Worm (Caenorhabditis elegans) whole organism, early embryonic: Measurements from ENCODE around the gene F31B9.3.

Source experiments
- B0310.2 ChIP-seq: sonication (generic microtip); optimal IDR thresholded peaks from 2 replicates; lab custom pipeline; 2016; ENCODE audit warnings: mild to moderate bottlenecking, missing genetic modification characterization, missing compliant biosample characterization
- F13C5.2 ChIP-seq: sonication (generic microtip); optimal IDR thresholded peaks from 2 replicates; lab custom pipeline; 2017; ENCODE audit warnings: mild to moderate bottlenecking, missing genetic modification characterization, inconsistent platforms, missing compliant biosample characterization
- aly-1 ChIP-seq: sonication (generic microtip); optimal IDR thresholded peaks from 2 replicates; lab custom pipeline; 2016; ENCODE audit warnings: missing genetic modification characterization, missing compliant biosample characterization
- ama-1 ChIP-seq: fragments of 150-350 bp; optimal IDR thresholded peaks from 2 replicates; lab custom pipeline; 2014
- ceh-13 ChIP-seq: fragments of 200-800 bp; sonication (Bioruptor generic); optimal IDR thresholded peaks from 2 replicates; lab custom pipeline; 2018; ENCODE audit warnings: mild to moderate bottlenecking, missing genetic modification characterization, missing compliant biosample characterization
- ceh-36 ChIP-seq: sonication (generic microtip); optimal IDR thresholded peaks from 2 replicates; lab custom pipeline; 2016; ENCODE audit warnings: missing genetic modification characterization, inconsistent platforms, missing compliant biosample characterization
- ets-7 ChIP-seq: sonication (generic microtip); optimal IDR thresholded peaks from 2 replicates; lab custom pipeline; 2016; ENCODE audit warnings: missing genotype, missing genetic modification characterization, missing compliant biosample characterization
- flt-1 ChIP-seq: fragments of 200-800 bp; sonication (Bioruptor generic); IDR thresholded peaks from 2 replicates; pipeline ENCODE4 v1.3.6; 2022; ENCODE audit warnings: missing genetic modification characterization, missing compliant biosample characterization
- hmbx-1 ChIP-seq: sonication (generic microtip); optimal IDR thresholded peaks from 2 replicates; lab custom pipeline; 2016; ENCODE audit warnings: mild to moderate bottlenecking, missing genetic modification characterization, missing compliant biosample characterization
- hmg-4 ChIP-seq: fragments of 200-800 bp; sonication (Bioruptor generic); optimal IDR thresholded peaks from 2 replicates; lab custom pipeline; 2018; ENCODE audit warnings: mild to moderate bottlenecking, missing genetic modification characterization, missing compliant biosample characterization
- hnd-1 ChIP-seq: sonication (generic microtip); optimal IDR thresholded peaks from 2 replicates; lab custom pipeline; 2016; ENCODE audit warnings: missing genetic modification characterization, missing compliant biosample characterization
- pes-1 ChIP-seq: fragments of 200-800 bp; sonication (Bioruptor generic); IDR thresholded peaks from 2 replicates; pipeline ENCODE4 v1.3.6; 2022; ENCODE audit warnings: missing genetic modification reagents, missing genetic modification characterization, missing compliant biosample characterization
- scrt-1 ChIP-seq: fragments of 200-800 bp; sonication (Bioruptor generic); IDR thresholded peaks from 2 replicates; pipeline ENCODE4 v1.3.6; 2022; ENCODE audit warnings: missing genetic modification characterization, missing compliant biosample characterization
- sea-1 ChIP-seq: fragments of 200-800 bp; sonication (Bioruptor generic); conservative IDR thresholded peaks from 2 replicates; pipeline ENCODE4 v1.3.6; 2022; ENCODE audit warnings: missing genetic modification characterization, missing compliant biosample characterization
- tbx-11 ChIP-seq: fragments of 200-800 bp; sonication (Bioruptor generic); IDR thresholded peaks from 2 replicates; pipeline ENCODE4 v1.3.6; 2022; ENCODE audit warnings: missing genetic modification characterization, missing compliant biosample characterization
- tbx-37 ChIP-seq: fragments of 200-800 bp; sonication (Bioruptor generic); conservative IDR thresholded peaks from 2 replicates; pipeline ENCODE4 v1.3.6; 2022; ENCODE audit warnings: missing genetic modification reagents, missing genetic modification characterization, missing compliant biosample characterization
- tra-4 ChIP-seq: sonication (generic microtip); optimal IDR thresholded peaks from 2 replicates; lab custom pipeline; 2017; ENCODE audit warnings: missing genetic modification characterization, missing compliant biosample characterization

Gene F31B9.3

DNA sequence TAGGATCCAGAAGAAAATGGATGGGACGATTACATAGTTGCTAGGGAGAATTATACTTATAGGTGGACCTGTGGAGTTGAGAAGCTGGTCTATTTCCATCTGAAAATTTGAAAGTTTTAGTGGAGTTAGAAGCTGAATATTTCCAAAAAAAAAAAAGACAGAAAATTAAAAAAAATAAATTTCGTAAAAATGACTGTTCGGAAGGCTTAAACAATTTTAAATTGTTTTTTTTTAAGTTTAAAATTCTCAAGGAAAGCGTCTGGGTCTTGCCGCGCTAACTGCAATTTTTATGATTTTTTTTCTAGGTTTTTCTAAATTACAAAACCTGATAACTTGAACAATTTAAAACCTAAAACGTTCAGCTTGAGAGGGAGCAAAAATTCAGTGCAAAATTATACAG lies 15.7 kb downstream of the F31B9.3 start, which contains the start of gene mrp-3:
Gene mrp-3, minus strand, starts transcription at position 101 of the 400 bp plus-strand sequence.
- TF ChIP-seq hmbx-1 = no peak
- no peak for TF ChIP-seq ama-1 (lab: Kevin White, UChicago)
- no peak for TF ChIP-seq ets-7 (tag; lab: Kevin White, UChicago)
- TF ChIP-seq sea-1 (GFP tag; lab: Robert Waterston, UW) = no peak
- TF ChIP-seq ceh-36 (tag; lab: Kevin White, UChicago) = no peak
- TF ChIP-seq F13C5.2 (tag; lab: Kevin White, UChicago) = no peak
- no peak for TF ChIP-seq tra-4 (tag; lab: Kevin White, UChicago)
- TF ChIP-seq hnd-1 (tag; lab: Kevin White, UChicago) = no peak
- no peak for TF ChIP-seq flt-1 (GFP tag; lab: Robert Waterston, UW)
- no peak for TF ChIP-seq tbx-37 (GFP tag; lab: Robert Waterston, UW)

- TF ChIP-seq hmbx-1 (no peak), aly-1 (tag; lab: Kevin White, UChicago) (no peak), ceh-13 (GFP tag; lab: Kevin White, UChicago) (no peak), ama-1 (lab: Kevin White, UChicago) (no peak), flt-1 (GFP tag; lab: Robert Waterston, UW) (no peak), hnd-1 (tag; lab: Kevin White, UChicago) (no peak), scrt-1 (GFP tag; lab: Robert Waterston, UW) (no peak), hmg-4 (GFP tag; lab: Kevin White, UChicago) (no peak), F13C5.2 (tag; lab: Kevin White, UChicago) (no peak), tbx-37 (GFP tag; lab: Robert Waterston, UW) (no peak), pes-1 (GFP tag; lab: Robert Waterston, UW) (no peak), B0310.2 (tag; lab: Kevin White, UChicago) (no peak), tra-4 (tag; lab: Kevin White, UChicago) (no peak)
These were observed 16.3 kb downstream of the F31B9.3 start for ce11 chrX:15939759-15940334.

DNA sequence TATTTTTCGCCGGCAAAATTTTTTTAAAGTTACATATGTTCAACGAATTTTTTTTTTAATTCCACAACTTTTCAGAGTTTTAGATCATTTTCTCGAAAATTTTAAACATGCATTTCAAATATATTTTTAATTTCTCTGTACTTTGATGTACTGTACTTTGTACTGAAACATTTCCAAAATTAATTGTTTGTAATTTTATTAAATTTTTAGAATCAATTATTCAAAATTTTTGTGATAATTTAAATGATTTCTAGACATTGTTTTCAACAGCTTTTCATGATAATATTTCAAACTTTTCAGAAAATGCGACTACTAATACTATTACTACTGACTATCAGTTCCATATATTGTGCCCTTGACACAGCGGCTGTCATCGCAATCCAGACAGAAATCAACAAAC lies 20.2 kb downstream of the F31B9.3 start, which contains the start of gene mec-5:
Gene mec-5, plus strand, starts transcription at position 301 of the 400 bp plus-strand sequence.
- TF ChIP-seq hnd-1 (tag; lab: Kevin White, UChicago) (no peak), tra-4 (tag; lab: Kevin White, UChicago) (no peak), aly-1 (tag; lab: Kevin White, UChicago) (no peak), flt-1 (GFP tag; lab: Robert Waterston, UW) (no peak), hmbx-1 (no peak), hmg-4 (GFP tag; lab: Kevin White, UChicago) (no peak), F13C5.2 (tag; lab: Kevin White, UChicago) (no peak), ceh-13 (GFP tag; lab: Kevin White, UChicago) (no peak), ama-1 (lab: Kevin White, UChicago) (no peak), tbx-37 (GFP tag; lab: Robert Waterston, UW) (no peak), ets-7 (tag; lab: Kevin White, UChicago) (no peak), tbx-11 (GFP tag; lab: Robert Waterston, UW) (no peak), scrt-1 (GFP tag; lab: Robert Waterston, UW) (no peak), B0310.2 (tag; lab: Kevin White, UChicago) (no peak), pes-1 (GFP tag; lab: Robert Waterston, UW) (no peak), ceh-36 (tag; lab: Kevin White, UChicago) (no peak), sea-1 (GFP tag; lab: Robert Waterston, UW) (no peak)

- TF ChIP-seq tbx-37 (GFP tag; lab: Robert Waterston, UW) = no peak
- no peak for TF ChIP-seq ceh-13 (GFP tag; lab: Kevin White, UChicago)
- TF ChIP-seq hmg-4 (GFP tag; lab: Kevin White, UChicago) = no peak
- TF ChIP-seq hmbx-1 = no peak
- TF ChIP-seq B0310.2 (tag; lab: Kevin White, UChicago) = no peak
- no peak for TF ChIP-seq tra-4 (tag; lab: Kevin White, UChicago)
- TF ChIP-seq hnd-1 (tag; lab: Kevin White, UChicago) = no peak
- TF ChIP-seq ama-1 (lab: Kevin White, UChicago) = no peak
- TF ChIP-seq ets-7 (tag; lab: Kevin White, UChicago) = no peak
- no peak for TF ChIP-seq aly-1 (tag; lab: Kevin White, UChicago)
- no peak for TF ChIP-seq sea-1 (GFP tag; lab: Robert Waterston, UW)
- no peak for TF ChIP-seq ceh-36 (tag; lab: Kevin White, UChicago)
These were observed 20.7 kb downstream of the F31B9.3 start for ce11 chrX:15944198-15944597.

DNA sequence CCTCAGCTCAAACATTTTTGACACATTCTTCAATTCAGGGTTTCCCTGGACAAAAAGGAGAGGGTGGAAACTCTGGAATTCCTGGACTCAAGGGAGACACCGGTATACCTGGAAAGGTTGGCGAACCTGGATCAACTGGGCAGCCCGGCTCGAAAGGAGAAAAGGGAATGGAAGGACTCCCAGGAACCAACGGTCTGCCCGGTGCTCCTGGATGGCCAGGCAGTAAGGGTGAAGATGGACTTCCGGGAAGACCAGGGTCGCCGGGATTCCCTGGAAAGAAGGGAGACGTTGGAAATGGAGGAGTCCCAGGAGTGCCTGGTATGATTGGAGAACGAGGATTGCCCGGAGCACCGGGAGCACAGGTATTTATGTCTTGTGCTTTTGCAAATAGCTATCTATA lies 22.3 kb downstream of the F31B9.3 start:
- TF ChIP-seq B0310.2 (tag; lab: Kevin White, UChicago) (no peak), pes-1 (GFP tag; lab: Robert Waterston, UW) (no peak), ama-1 (lab: Kevin White, UChicago) (no peak), hmg-4 (GFP tag; lab: Kevin White, UChicago) (no peak), ceh-36 (tag; lab: Kevin White, UChicago) (no peak), ets-7 (tag; lab: Kevin White, UChicago) (no peak), aly-1 (tag; lab: Kevin White, UChicago) (no peak), sea-1 (GFP tag; lab: Robert Waterston, UW) (no peak), tbx-37 (GFP tag; lab: Robert Waterston, UW) (no peak), hmbx-1 (no peak), flt-1 (GFP tag; lab: Robert Waterston, UW) (no peak), F13C5.2 (tag; lab: Kevin White, UChicago) (no peak), tbx-11 (GFP tag; lab: Robert Waterston, UW) (no peak), tra-4 (tag; lab: Kevin White, UChicago) (no peak), ceh-13 (GFP tag; lab: Kevin White, UChicago) (no peak), scrt-1 (GFP tag; lab: Robert Waterston, UW) (no peak), hnd-1 (tag; lab: Kevin White, UChicago) (no peak)

ce11 chrX:15951194-15951593 lies 27.7 kb downstream of the F31B9.3 start, which contains the start of gene col-186:
Gene col-186 (plus strand): TSS chrX:15951494.
- TF ChIP-seq F13C5.2 (tag; lab: Kevin White, UChicago) = no peak
- no peak for TF ChIP-seq hnd-1 (tag; lab: Kevin White, UChicago)
- no peak for TF ChIP-seq hmbx-1
- TF ChIP-seq B0310.2 (tag; lab: Kevin White, UChicago) = no peak
- no peak for TF ChIP-seq tbx-11 (GFP tag; lab: Robert Waterston, UW)
- TF ChIP-seq ets-7 (tag; lab: Kevin White, UChicago) = no peak
- no peak for TF ChIP-seq sea-1 (GFP tag; lab: Robert Waterston, UW)
- no peak for TF ChIP-seq hmg-4 (GFP tag; lab: Kevin White, UChicago)
- no peak for TF ChIP-seq tra-4 (tag; lab: Kevin White, UChicago)
- no peak for TF ChIP-seq pes-1 (GFP tag; lab: Robert Waterston, UW)
- no peak for TF ChIP-seq ceh-36 (tag; lab: Kevin White, UChicago)
- no peak for TF ChIP-seq flt-1 (GFP tag; lab: Robert Waterston, UW)
- TF ChIP-seq tbx-37 (GFP tag; lab: Robert Waterston, UW) = no peak
- no peak for TF ChIP-seq aly-1 (tag; lab: Kevin White, UChicago)
- TF ChIP-seq scrt-1 (GFP tag; lab: Robert Waterston, UW) = no peak
- no peak for TF ChIP-seq ama-1 (lab: Kevin White, UChicago)
- TF ChIP-seq ceh-13 (GFP tag; lab: Kevin White, UChicago) = no peak
